Fruit fly (Drosophila melanogaster) whole organism, embryonic: ENCODE measurements around the gene CG13086.

Source experiments
- Antp ChIP-seq: fragments of 200-800 bp; sonication (Bioruptor generic); optimal IDR thresholded peaks from 3 replicates; lab custom pipeline; 2016; ENCODE audit warnings: missing biosample characterization, missing genetic modification characterization
- Bteb2 ChIP-seq: fragments of 200-800 bp; sonication (Bioruptor generic); optimal IDR thresholded peaks from 2 replicates; lab custom pipeline; 2016; ENCODE audit warnings: missing biosample characterization, missing genetic modification characterization
- CG10979 ChIP-seq: fragments of 200-800 bp; sonication (Bioruptor generic); optimal IDR thresholded peaks from 2 replicates; lab custom pipeline; 2018; ENCODE audit warnings: missing biosample characterization, mild to moderate bottlenecking, missing genetic modification characterization, moderate library complexity
- CG12659 ChIP-seq: fragments of 200-800 bp; sonication (Bioruptor generic); optimal IDR thresholded peaks from 3 replicates; lab custom pipeline; 2017; ENCODE audit warnings: mild to moderate bottlenecking, missing biosample characterization, missing genetic modification reagents, missing genetic modification characterization
- CG13894 ChIP-seq: fragments of 200-800 bp; sonication (Bioruptor generic); optimal IDR thresholded peaks from 3 replicates; lab custom pipeline; 2018; ENCODE audit warnings: missing biosample characterization, mild to moderate bottlenecking, missing genetic modification characterization, moderate library complexity
- CG14014 ChIP-seq: fragments of 200-800 bp; sonication (Bioruptor generic); IDR thresholded peaks from 2 replicates; pipeline ENCODE4 v1.3.6; 2022; ENCODE audit warnings: missing biosample characterization, missing genetic modification characterization
- CG14667 ChIP-seq: fragments of 200-800 bp; sonication (Bioruptor generic); IDR thresholded peaks from 2 replicates; pipeline ENCODE4 v1.3.6; 2022; ENCODE audit warnings: missing biosample characterization, missing genetic modification characterization
- CG1602 ChIP-seq: fragments of 200-800 bp; sonication (Bioruptor generic); optimal IDR thresholded peaks from 3 replicates; lab custom pipeline; 2016; ENCODE audit warnings: missing biosample characterization, missing genetic modification characterization
- CG16815 ChIP-seq: fragments of 200-800 bp; sonication (Bioruptor generic); optimal IDR thresholded peaks from 3 replicates; lab custom pipeline; 2017; ENCODE audit warnings: missing biosample characterization, mild to moderate bottlenecking, missing genetic modification characterization
- CG18619 ChIP-seq: fragments of 200-800 bp; sonication (Bioruptor generic); optimal IDR thresholded peaks from 3 replicates; lab custom pipeline; 2017; ENCODE audit warnings: missing biosample characterization, mild to moderate bottlenecking, missing genetic modification characterization
- CG2889 ChIP-seq: fragments of 200-800 bp; sonication (Bioruptor generic); IDR thresholded peaks from 3 replicates; pipeline ENCODE4 v1.3.6; 2022; ENCODE audit warnings: missing biosample characterization, missing genetic modification characterization
- CG34224 ChIP-seq: fragments of 200-800 bp; sonication (Bioruptor generic); IDR thresholded peaks from 3 replicates; pipeline ENCODE4 v1.3.6; 2022; ENCODE audit warnings: missing biosample characterization, missing genetic modification characterization; ENCODE audit not compliant: partially characterized antibody
- CG3838 ChIP-seq: fragments of 200-800 bp; sonication (Bioruptor generic); optimal IDR thresholded peaks from 3 replicates; lab custom pipeline; 2016; ENCODE audit warnings: missing biosample characterization, missing genetic modification characterization
- CG4404 ChIP-seq: fragments of 200-800 bp; sonication (Bioruptor generic); IDR thresholded peaks from 2 replicates; pipeline ENCODE4 v1.3.6; 2022; ENCODE audit warnings: missing biosample characterization, missing genetic modification characterization
- CG4424 ChIP-seq: fragments of 200-800 bp; sonication (Bioruptor generic); optimal IDR thresholded peaks from 3 replicates; lab custom pipeline; 2016; ENCODE audit warnings: missing biosample characterization, missing genetic modification characterization
- CG5180 ChIP-seq: fragments of 200-800 bp; sonication (Bioruptor generic); optimal IDR thresholded peaks from 3 replicates; lab custom pipeline; 2017; ENCODE audit warnings: missing biosample characterization, missing genetic modification characterization, mild to moderate bottlenecking, moderate library complexity, missing genetic modification reagents
- CG6175 ChIP-seq: fragments of 200-800 bp; sonication (Bioruptor generic); IDR thresholded peaks from 3 replicates; pipeline ENCODE4 v1.3.6; 2022; ENCODE audit warnings: missing biosample characterization, missing genetic modification characterization
- CG6254 ChIP-seq: fragments of 200-800 bp; sonication (Bioruptor generic); optimal IDR thresholded peaks from 3 replicates; lab custom pipeline; 2017; ENCODE audit warnings: mild to moderate bottlenecking, missing biosample characterization, missing genetic modification reagents, missing genetic modification characterization
- CG8388 ChIP-seq: fragments of 200-800 bp; sonication (Bioruptor generic); optimal IDR thresholded peaks from 2 replicates; lab custom pipeline; 2019; ENCODE audit warnings: missing biosample characterization, mild to moderate bottlenecking, missing genetic modification characterization, moderate library complexity
- E2f1 ChIP-seq: fragments of 200-800 bp; sonication (Bioruptor generic); IDR thresholded peaks from 2 replicates; pipeline ENCODE4 v1.3.6; 2022; ENCODE audit warnings: missing biosample characterization, missing genetic modification characterization
- Fer3 ChIP-seq: fragments of 200-800 bp; sonication (Bioruptor generic); optimal IDR thresholded peaks from 2 replicates; lab custom pipeline; 2018; ENCODE audit warnings: missing biosample characterization, mild to moderate bottlenecking, missing genetic modification characterization, moderate library complexity
- Hey ChIP-seq: fragments of 200-800 bp; sonication (Bioruptor generic); optimal IDR thresholded peaks from 3 replicates; lab custom pipeline; 2018; ENCODE audit warnings: missing biosample characterization, mild to moderate bottlenecking, missing genetic modification characterization
- Neu2 ChIP-seq: fragments of 200-800 bp; sonication (Bioruptor generic); optimal IDR thresholded peaks from 3 replicates; lab custom pipeline; 2016; ENCODE audit warnings: missing biosample characterization, missing genetic modification characterization, borderline replicate concordance
- PHDP ChIP-seq: fragments of 200-800 bp; sonication (Bioruptor generic); optimal IDR thresholded peaks from 3 replicates; lab custom pipeline; 2018; ENCODE audit warnings: missing biosample characterization, mild to moderate bottlenecking, missing genetic modification characterization, moderate library complexity
- Trl ChIP-seq, 3 experiments: fragments of >200 bp in 2 of 3; fragments of 200-800 bp in 1 of 3; sonication (Bioruptor generic) in 1 of 3; optimal IDR thresholded peaks; 2 replicates in 1 of 3; 3 replicates in 2 of 3; lab custom pipeline; 2016 to 2017; ENCODE audit warnings: missing biosample characterization in 1 of 3, missing genetic modification characterization in 1 of 3
- al ChIP-seq: fragments of 200-800 bp; sonication (Bioruptor generic); IDR thresholded peaks from 2 replicates; pipeline ENCODE4 v1.3.6; 2022; ENCODE audit warnings: missing biosample characterization, missing genetic modification characterization
- ap ChIP-seq: fragments of 200-800 bp; sonication (Bioruptor generic); IDR thresholded peaks from 2 replicates; pipeline ENCODE4 v1.3.6; 2022; ENCODE audit warnings: missing biosample characterization, missing genetic modification characterization
- ase ChIP-seq: fragments of 200-800 bp; sonication (Bioruptor generic); IDR thresholded peaks from 3 replicates; pipeline ENCODE4 v1.3.6; 2022; ENCODE audit warnings: missing biosample characterization, missing genetic modification characterization
- cad ChIP-seq: fragments of >200 bp; optimal IDR thresholded peaks from 2 replicates; lab custom pipeline; 2017; ENCODE audit warnings: missing biosample characterization, missing genetic modification characterization
- croc ChIP-seq: fragments of 200-800 bp; sonication (Bioruptor generic); conservative IDR thresholded peaks from 3 replicates; pipeline ENCODE4 v1.3.6; 2022; ENCODE audit warnings: missing biosample characterization, missing genetic modification characterization
- disco-r ChIP-seq: fragments of 200-800 bp; sonication (Bioruptor generic); optimal IDR thresholded peaks from 2 replicates; lab custom pipeline; 2016; ENCODE audit warnings: missing biosample characterization, missing genetic modification characterization
- dmrt11E ChIP-seq: fragments of 200-800 bp; sonication (Bioruptor generic); optimal IDR thresholded peaks from 3 replicates; lab custom pipeline; 2018; ENCODE audit warnings: missing biosample characterization, mild to moderate bottlenecking, missing genetic modification characterization, moderate library complexity
- ewg ChIP-seq: fragments of 200-800 bp; sonication (Bioruptor generic); optimal IDR thresholded peaks from 3 replicates; lab custom pipeline; 2017; ENCODE audit warnings: mild to moderate bottlenecking, missing biosample characterization, missing genetic modification reagents, missing genetic modification characterization
- fu2 ChIP-seq: fragments of 200-800 bp; sonication (Bioruptor generic); optimal IDR thresholded peaks from 2 replicates; lab custom pipeline; 2016; ENCODE audit warnings: missing biosample characterization, missing genetic modification characterization
- gem ChIP-seq: fragments of 200-800 bp; sonication (Bioruptor generic); optimal IDR thresholded peaks from 2 replicates; lab custom pipeline; 2019; ENCODE audit warnings: missing biosample characterization, mild to moderate bottlenecking, missing genetic modification characterization, moderate library complexity
- hb ChIP-seq: fragments of 200-800 bp; sonication (Bioruptor generic); IDR thresholded peaks from 3 replicates; pipeline ENCODE4 v1.3.6; 2022; ENCODE audit warnings: missing biosample characterization, missing genetic modification characterization; ENCODE audit not compliant: partially characterized antibody
- hkb ChIP-seq, 2 experiments: fragments of 200-800 bp in 1 of 2; fragments of >200 bp in 1 of 2; sonication (Bioruptor generic) in 1 of 2; IDR thresholded peaks in 1 of 2; optimal IDR thresholded peaks in 1 of 2; 2 replicates each; pipeline versions ENCODE4 v1.3.6 to Lab custom; 2017 to 2022; ENCODE audit warnings: missing biosample characterization in 1 of 2, missing genetic modification characterization in 1 of 2
- inv ChIP-seq: fragments of 200-800 bp; sonication (Bioruptor generic); IDR thresholded peaks from 2 replicates; pipeline ENCODE4 v1.3.6; 2022; ENCODE audit warnings: missing biosample characterization, missing genetic modification characterization; ENCODE audit not compliant: partially characterized antibody
- jumu ChIP-seq: fragments of 200-800 bp; sonication (Bioruptor generic); optimal IDR thresholded peaks from 3 replicates; lab custom pipeline; 2016; ENCODE audit warnings: missing biosample characterization, missing genetic modification characterization
- p53 ChIP-seq: fragments of 200-800 bp; sonication (Bioruptor generic); optimal IDR thresholded peaks from 2 replicates; lab custom pipeline; 2016; ENCODE audit warnings: missing biosample characterization, missing genetic modification characterization
- pfk ChIP-seq: fragments of 200-800 bp; sonication (Bioruptor generic); optimal IDR thresholded peaks from 2 replicates; lab custom pipeline; 2018; ENCODE audit warnings: missing biosample characterization, mild to moderate bottlenecking, missing genetic modification characterization, moderate library complexity
- phol ChIP-seq: fragments of 200-800 bp; sonication (Bioruptor generic); optimal IDR thresholded peaks from 3 replicates; lab custom pipeline; 2018; ENCODE audit warnings: missing biosample characterization, mild to moderate bottlenecking, missing genetic modification characterization, moderate library complexity
- prd ChIP-seq, 3 experiments: fragments of >200 bp in 2 of 3; fragments of 200-800 bp in 1 of 3; sonication (Bioruptor generic) in 1 of 3; optimal IDR thresholded peaks in 2 of 3; IDR thresholded peaks in 1 of 3; 2 replicates in 2 of 3; 3 replicates in 1 of 3; pipeline versions ENCODE4 v1.3.6 to Lab custom; 2017 to 2022; ENCODE audit warnings: missing biosample characterization in 1 of 3, missing genetic modification characterization in 1 of 3
- pros ChIP-seq: fragments of 200-800 bp; sonication (Bioruptor generic); optimal IDR thresholded peaks from 3 replicates; lab custom pipeline; 2019; ENCODE audit warnings: missing biosample characterization, mild to moderate bottlenecking, missing genetic modification characterization, moderate library complexity
- sna ChIP-seq: fragments of 200-800 bp; sonication (Bioruptor generic); IDR thresholded peaks from 2 replicates; pipeline ENCODE4 v1.3.6; 2022; ENCODE audit warnings: missing biosample characterization, missing genetic modification characterization; ENCODE audit not compliant: partially characterized antibody
- stc ChIP-seq: fragments of 200-800 bp; sonication (Bioruptor generic); IDR thresholded peaks from 2 replicates; pipeline ENCODE4 v1.3.6; 2022; ENCODE audit warnings: missing biosample characterization, missing genetic modification characterization
- sug ChIP-seq: fragments of 200-800 bp; optimal IDR thresholded peaks from 2 replicates; lab custom pipeline; 2019; ENCODE audit warnings: missing biosample characterization, mild to moderate bottlenecking, missing genetic modification characterization, moderate library complexity
- tin ChIP-seq: fragments of 200-800 bp; sonication (Bioruptor generic); optimal IDR thresholded peaks from 3 replicates; lab custom pipeline; 2016; ENCODE audit warnings: missing biosample characterization, missing genetic modification characterization
- yki ChIP-seq: fragments of >200 bp; optimal IDR thresholded peaks from 3 replicates; lab custom pipeline; 2018
- z ChIP-seq: fragments of 200-800 bp; sonication (Bioruptor generic); IDR thresholded peaks from 3 replicates; pipeline ENCODE4 v1.3.6; 2022; ENCODE audit warnings: missing biosample characterization, missing genetic modification characterization

Gene CG13086

dm6 chr2L:19364622-19365021 is 447 bp downstream of the CG13086 start (continued):
- TF ChIP-seq Bteb2 (no peak), CG18619 (no peak), Neu2 (no peak), Antp (GFP tag; lab: Kevin White, UChicago) (no peak), hb (GFP tag; lab: Robert Waterston, UW) (no peak), pfk (GFP tag; lab: Kevin White, UChicago) (no peak), CG8388 (GFP tag; lab: Kevin White, UChicago) (no peak), E2f1 (GFP tag; lab: Robert Waterston, UW) (no peak), CG6254 (GFP tag; lab: Kevin White, UChicago) (no peak), hkb (optimal IDR thresholded peaks at IDR 0.05; lab: Kevin White, UChicago) (no peak), hkb (GFP tag; IDR thresholded peaks at IDR 0.05; lab: Robert Waterston, UW) (no peak), ase (no peak), al (GFP tag; lab: Robert Waterston, UW) (no peak), ap (GFP tag; lab: Robert Waterston, UW) (no peak), CG2889 (GFP tag; lab: Robert Waterston, UW) (no peak), CG1602 (GFP tag; lab: Kevin White, UChicago) (no peak), sug (tag; lab: Kevin White, UChicago) (no peak), cad (GFP tag; lab: Kevin White, UChicago) (no peak), CG4404 (GFP tag; lab: Robert Waterston, UW) (no peak), CG10979 (tag; lab: Kevin White, UChicago) (peak; percentile 38), p53 (GFP tag; lab: Kevin White, UChicago) (no peak), fu2 (GFP tag; lab: Kevin White, UChicago) (no peak), CG5180 (GFP tag; lab: Kevin White, UChicago) (no peak), dmrt11E (peak; percentile 35), z (GFP tag; lab: Robert Waterston, UW) (no peak), disco-r (GFP tag; lab: Kevin White, UChicago) (no peak), phol (tag; lab: Kevin White, UChicago) (peak; percentile 26), stc (GFP tag; lab: Robert Waterston, UW) (no peak), gem (tag; lab: Kevin White, UChicago) (peak; percentile 64), prd (optimal IDR thresholded peaks at IDR 0.05; lab: Kevin White, UChicago) (no peak), prd (GFP tag; IDR thresholded peaks at IDR 0.05; lab: Robert Waterston, UW) (0 out of 3 replicates have a peak, but pooled peaks have one; percentile 32), ewg (GFP tag; lab: Kevin White, UChicago) (no peak), CG12659 (no peak), croc (GFP tag; lab: Robert Waterston, UW) (no peak), CG34224 (no peak), Fer3 (tag; lab: Kevin White, UChicago) (peak; percentile 33), CG6175 (GFP tag; lab: Robert Waterston, UW) (no peak), PHDP (peak; percentile 47), inv (GFP tag; lab: Robert Waterston, UW) (no peak), CG4424 (GFP tag; lab: Kevin White, UChicago) (peak; percentile 26), sna (GFP tag; lab: Robert Waterston, UW) (no peak), CG14667 (GFP tag; lab: Robert Waterston, UW) (no peak), CG3838 (no peak), CG13894 (tag; lab: Kevin White, UChicago) (no peak), yki (lab: Kevin White, UChicago) (no peak), jumu (GFP tag; lab: Kevin White, UChicago) (no peak), pros (GFP tag; lab: Kevin White, UChicago) (no peak), Hey (tag; lab: Kevin White, UChicago) (no peak), Trl (optimal IDR thresholded peaks at IDR 0.05; lab: Kevin White, UChicago) (no peak), Trl (GFP tag; optimal IDR thresholded peaks at IDR 0.05; lab: Kevin White, UChicago) (no peak), tin (GFP tag; lab: Kevin White, UChicago) (peak; percentile 7), CG14014 (GFP tag; lab: Robert Waterston, UW) (no peak), CG16815 (GFP tag; lab: Kevin White, UChicago) (no peak)
